Fruit fly (Drosophila melanogaster): Measurements from ENCODE around the gene CG42340.

The CG42340 gene

DNA sequence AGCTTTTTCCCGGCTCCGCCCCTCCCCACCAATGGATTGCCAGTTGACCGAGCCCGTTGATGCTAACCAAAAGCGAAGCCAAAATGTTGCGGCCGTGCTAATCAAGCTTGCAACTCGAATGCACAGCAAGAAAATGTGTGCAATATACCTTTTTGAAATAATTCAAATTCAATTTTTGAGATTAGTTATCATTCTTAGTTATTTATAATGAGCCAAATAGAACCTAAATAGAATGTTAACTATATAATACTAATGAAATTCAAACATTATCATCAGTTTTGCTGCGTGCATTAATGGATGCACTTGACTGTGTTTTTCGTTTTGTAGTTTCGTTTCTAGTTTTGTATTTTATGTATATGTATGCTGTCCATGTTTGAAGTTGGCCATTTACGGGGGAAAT, 18.2 kb upstream of the CG42340 start:
- peak; percentile 57 for TF ChIP-seq dsx (GFP tag; optimal IDR thresholded peaks at IDR 0.05; ENCODE audit: poor library complexity, severe bottlenecking)
- peak; percentile 78 for TF ChIP-seq CG32006 (GFP tag; optimal IDR thresholded peaks at IDR 0.05)
- peak; percentile 52 for TF ChIP-seq pdm3 (GFP tag; optimal IDR thresholded peaks at IDR 0.05)
- peak; percentile 22 for TF ChIP-seq CG4318 (GFP tag; optimal IDR thresholded peaks at IDR 0.05)
- TF ChIP-seq CG6808 (GFP tag; optimal IDR thresholded peaks at IDR 0.05), result peak; percentile 38
- TF ChIP-seq acj6 (GFP tag; optimal IDR thresholded peaks at IDR 0.05), result peak; percentile 28
- peak; percentile 7 for TF ChIP-seq Lpt (GFP tag; optimal IDR thresholded peaks at IDR 0.05)
- peak; percentile 76 for TF ChIP-seq Gug (GFP tag; IDR thresholded peaks at IDR 0.05)
- peak; percentile 44 for TF ChIP-seq CG3919 (GFP tag; optimal IDR thresholded peaks at IDR 0.05)
- TF ChIP-seq svp (GFP tag), result peak; percentile 83
- TF ChIP-seq CG6792 (GFP tag; optimal IDR thresholded peaks at IDR 0.05), result peak; percentile 41
- TF ChIP-seq CG11294 (GFP tag; IDR thresholded peaks at IDR 0.05), result peak; percentile 57; the same call in 1 of the 2 replicates
- TF ChIP-seq achi (GFP tag; optimal IDR thresholded peaks at IDR 0.05), result peak; percentile 55
- no peak for TF ChIP-seq CG1621 (tag; optimal IDR thresholded peaks at IDR 0.05)
- peak; percentile 38 for TF ChIP-seq Sox14 (GFP tag; optimal IDR thresholded peaks at IDR 0.05)
- TF ChIP-seq fkh (GFP tag; optimal IDR thresholded peaks at IDR 0.05), result no peak
- peak; percentile 36 for TF ChIP-seq CG10669 (GFP tag; optimal IDR thresholded peaks at IDR 0.05)
- TF ChIP-seq CG15336 (GFP tag; IDR thresholded peaks at IDR 0.05), result peak; percentile 86
- TF ChIP-seq esn (GFP tag; optimal IDR thresholded peaks at IDR 0.05), result peak; percentile 59
- peak; percentile 63 for TF ChIP-seq Met (GFP tag; optimal IDR thresholded peaks at IDR 0.05)
- TF ChIP-seq eg (GFP tag; IDR thresholded peaks at IDR 0.05), result peak; percentile 87
- peak; percentile 44 to 54 for TF ChIP-seq ss (GFP tag; optimal IDR thresholded peaks at IDR 0.05)
- no peak for TF ChIP-seq CG8319 (GFP tag; optimal IDR thresholded peaks at IDR 0.05)
- TF ChIP-seq Hr4 (GFP tag; optimal IDR thresholded peaks at IDR 0.05), result peak; percentile 64
- peak; percentile 7 for TF ChIP-seq fd59A (GFP tag; optimal IDR thresholded peaks at IDR 0.05)
- TF ChIP-seq CG6854 (GFP tag; optimal IDR thresholded peaks at IDR 0.05), result no peak
- TF ChIP-seq Ets96B (tag; optimal IDR thresholded peaks at IDR 0.05), result peak; percentile 43
- TF ChIP-seq salr (GFP tag; optimal IDR thresholded peaks at IDR 0.05), result peak in 1 of 2 experiments; percentile 32
- peak; percentile 23 for TF ChIP-seq vri (GFP tag; optimal IDR thresholded peaks at IDR 0.05)
- peak; percentile 50 for TF ChIP-seq CG10631 (GFP tag; optimal IDR thresholded peaks at IDR 0.05)
- TF ChIP-seq Sox15 (GFP tag; optimal IDR thresholded peaks at IDR 0.05), result no peak
- peak; percentile 90 for TF ChIP-seq Eip78C (GFP tag)
- TF ChIP-seq CG8119 (GFP tag; IDR thresholded peaks at IDR 0.05), result peak; percentile 82
- peak; percentile 45 for TF ChIP-seq lz (GFP tag; optimal IDR thresholded peaks at IDR 0.05)
- TF ChIP-seq dac (GFP tag; optimal IDR thresholded peaks at IDR 0.05), result peak; percentile 0
- TF ChIP-seq Blimp-1 (GFP tag; optimal IDR thresholded peaks at IDR 0.05), result no peak
- TF ChIP-seq cyc (GFP tag; optimal IDR thresholded peaks at IDR 0.05), result peak; percentile 33
- peak; percentile 52 for TF ChIP-seq topi (GFP tag; optimal IDR thresholded peaks at IDR 0.05)
- TF ChIP-seq Eip93F (GFP tag; optimal IDR thresholded peaks at IDR 0.05), result no peak
- TF ChIP-seq CG34406 (GFP tag; optimal IDR thresholded peaks at IDR 0.05), result peak; percentile 31
- peak; percentile 55 for TF ChIP-seq CG3032 (tag; optimal IDR thresholded peaks at IDR 0.05)
- TF ChIP-seq CG6163 (GFP tag; IDR thresholded peaks at IDR 0.05), result peak; percentile 69
- peak; percentile 54 for TF ChIP-seq CG6276 (GFP tag; optimal IDR thresholded peaks at IDR 0.05)
- peak; percentile 14 for TF ChIP-seq CG31627 (GFP tag; optimal IDR thresholded peaks at IDR 0.05)
- TF ChIP-seq Hr38 (GFP tag; optimal IDR thresholded peaks at IDR 0.05), result no peak
- peak; percentile 56 for TF ChIP-seq net (GFP tag; optimal IDR thresholded peaks at IDR 0.05)
- TF ChIP-seq CG16779 (tag; optimal IDR thresholded peaks at IDR 0.05), result no peak
- TF ChIP-seq CG11762 (GFP tag; optimal IDR thresholded peaks at IDR 0.05; ENCODE audit: insufficient read depth), result peak; percentile 13
- TF ChIP-seq Ets21C (GFP tag; optimal IDR thresholded peaks at IDR 0.05), result no peak
- peak; percentile 52 for TF ChIP-seq OdsH (GFP tag; optimal IDR thresholded peaks at IDR 0.05)
- no peak for TF ChIP-seq CG11902 (GFP tag; optimal IDR thresholded peaks at IDR 0.05)
- TF ChIP-seq Eip75B (GFP tag; optimal IDR thresholded peaks at IDR 0.05), result peak; percentile 43
